Worm (Caenorhabditis elegans) whole organism, midembryonic: Measurements from ENCODE around the gene srw-95.

Experiments
- T22C8.4 ChIP-seq: fragments of 200-800 bp; sonication (Bioruptor generic); IDR thresholded peaks from 2 replicates; pipeline ENCODE4 v1.3.6; 2022; ENCODE audit warnings: missing genetic modification characterization, missing compliant biosample characterization
- cog-1 ChIP-seq: sonication (generic microtip); optimal IDR thresholded peaks from 2 replicates; lab custom pipeline; 2016; ENCODE audit warnings: missing genetic modification characterization, missing compliant biosample characterization
- flt-1 ChIP-seq: fragments of 200-800 bp; sonication (Bioruptor generic); IDR thresholded peaks from 2 replicates; pipeline ENCODE4 v1.3.6; 2022; ENCODE audit warnings: missing genetic modification characterization, missing compliant biosample characterization
- klf-2 ChIP-seq: fragments of 200-800 bp; sonication (Bioruptor generic); conservative IDR thresholded peaks from 2 replicates; pipeline ENCODE4 v1.3.6; 2022; ENCODE audit warnings: missing genetic modification reagents, missing genetic modification characterization, missing compliant biosample characterization
- med-1 ChIP-seq: sonication (generic microtip); optimal IDR thresholded peaks from 2 replicates; lab custom pipeline; 2017; ENCODE audit warnings: missing genetic modification characterization, mild to moderate bottlenecking, missing compliant biosample characterization, antibody characterized with exemption, missing genetic modification reagents; ENCODE audit not compliant: insufficient read depth
- ref-1 ChIP-seq: fragments of 200-800 bp; sonication (Bioruptor generic); conservative IDR thresholded peaks from 2 replicates; pipeline ENCODE4 v1.3.6; 2022; ENCODE audit warnings: missing genetic modification reagents, missing genetic modification characterization, missing compliant biosample characterization
- tab-1 ChIP-seq: fragments of 200-800 bp; sonication (Bioruptor generic); IDR thresholded peaks from 2 replicates; pipeline ENCODE4 v1.3.6; 2022; ENCODE audit warnings: missing genetic modification characterization, missing compliant biosample characterization
- ztf-23 ChIP-seq: fragments of 200-800 bp; sonication (Bioruptor generic); IDR thresholded peaks from 2 replicates; pipeline ENCODE4 v1.3.6; 2022; ENCODE audit warnings: missing genetic modification reagents, missing genetic modification characterization, missing compliant biosample characterization
- ztf-29 ChIP-seq: fragments of 200-800 bp; sonication (Bioruptor generic); IDR thresholded peaks from 2 replicates; pipeline ENCODE4 v1.3.6; 2022; ENCODE audit warnings: missing genetic modification reagents, missing genetic modification characterization, missing compliant biosample characterization

Gene srw-95

DNA sequence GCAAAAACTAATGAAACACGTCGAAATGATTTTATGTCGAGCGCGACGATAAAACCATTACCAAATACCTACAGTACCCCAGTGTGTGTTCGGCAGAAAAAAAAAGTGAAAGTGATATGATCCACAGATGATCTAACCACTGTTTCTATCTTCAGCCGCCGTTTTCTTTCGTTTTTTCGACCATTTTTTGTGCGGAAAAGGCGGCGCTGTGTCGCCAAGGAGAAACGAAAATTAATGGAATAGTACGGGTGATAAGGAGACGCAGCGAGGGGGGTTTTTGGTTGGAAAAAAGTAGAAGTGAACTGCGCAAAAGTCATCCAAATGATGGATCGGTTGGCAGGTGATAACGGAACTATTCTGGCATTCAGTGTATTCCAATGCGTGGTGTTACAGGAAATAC lies 16.8 kb upstream of the srw-95 start:
- TF ChIP-seq med-1 (GFP tag; lab: Kevin White, UChicago) (no peak), ref-1 (GFP tag; lab: Robert Waterston, UW) (no peak), tab-1 (GFP tag; lab: Robert Waterston, UW) (no peak), cog-1 (tag; lab: Kevin White, UChicago) (no peak), flt-1 (GFP tag; lab: Robert Waterston, UW) (no peak), klf-2 (GFP tag; lab: Robert Waterston, UW) (no peak), ztf-29 (no peak), T22C8.4 (no peak), ztf-23 (GFP tag; lab: Robert Waterston, UW) (no peak)

DNA sequence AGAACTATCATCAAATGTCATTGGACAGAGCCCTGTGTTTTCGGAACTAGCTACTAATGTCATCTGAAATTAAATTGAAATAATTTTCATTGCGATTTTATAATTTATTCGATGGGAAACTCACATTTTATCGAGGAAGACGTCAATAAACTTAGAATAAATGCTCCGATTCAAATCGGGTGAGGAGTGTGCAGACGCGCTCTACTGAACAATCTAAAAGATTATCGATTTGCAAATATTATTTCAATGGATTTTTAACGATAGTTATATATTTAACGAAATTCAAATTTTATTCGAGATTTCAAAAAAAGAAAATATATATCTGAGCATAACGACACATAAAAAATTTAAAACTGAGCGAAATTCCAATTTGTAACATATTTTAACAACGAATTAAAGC lies 12.8 kb upstream of the srw-95 start, which contains the start of gene eor-1:
TSS of gene eor-1 (minus strand) at position 65 of the 400 bp plus-strand sequence.
- TF ChIP-seq T22C8.4 (peak; percentile 85), ztf-23 (GFP tag; lab: Robert Waterston, UW) (no peak), ztf-29 (no peak)

DNA sequence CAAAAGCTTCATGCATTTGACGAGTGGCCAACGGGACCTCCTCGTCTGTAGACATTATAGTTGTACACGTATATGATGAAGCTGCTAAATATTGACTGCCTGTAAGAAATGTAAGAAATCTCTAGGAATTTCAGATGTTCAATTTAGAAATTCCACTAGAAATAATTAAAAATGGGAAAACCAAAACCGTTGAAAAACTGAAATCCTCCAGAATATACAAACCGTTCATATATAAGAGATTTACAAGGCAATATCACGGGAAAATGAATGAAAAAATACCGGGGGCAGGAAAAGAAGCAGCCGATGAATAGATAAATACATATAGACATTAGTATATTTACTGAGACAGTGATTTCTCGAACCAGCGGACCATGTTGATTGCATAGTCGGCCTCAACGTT lies 9.4 kb upstream of the srw-95 start, which contains the start of gene dpf-7:
TSS of gene dpf-7 (minus strand) at position 101 of the 400 bp plus-strand sequence.
- TF ChIP-seq tab-1 (GFP tag; lab: Robert Waterston, UW) (no peak), T22C8.4 (no peak), ztf-29 (no peak), ref-1 (GFP tag; lab: Robert Waterston, UW) (no peak)

DNA sequence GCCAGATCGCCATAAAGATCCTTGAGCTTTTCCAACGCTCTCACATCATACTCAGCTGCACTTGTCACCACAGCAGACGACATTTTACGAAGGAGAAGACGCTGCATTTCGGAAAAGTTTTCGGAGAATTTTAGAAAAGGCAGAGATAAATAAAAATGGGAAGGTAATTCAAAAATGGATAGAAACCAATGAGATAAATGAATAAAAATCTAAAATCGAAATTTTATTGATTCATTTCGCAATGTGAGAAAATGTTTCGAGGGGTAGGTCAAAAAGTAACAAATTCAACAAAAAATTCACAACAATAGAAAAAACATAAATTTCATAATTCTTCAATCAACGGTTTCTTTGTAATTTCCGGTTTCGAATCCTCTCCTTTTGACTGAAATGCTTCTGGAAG lies 5.4 kb upstream of the srw-95 start, which contains the start of gene dpf-5:
TSS of gene dpf-5 (minus strand) at position 101 of the 400 bp plus-strand sequence.
- no peak for TF ChIP-seq T22C8.4
- no peak for TF ChIP-seq flt-1 (GFP tag; lab: Robert Waterston, UW)
- no peak for TF ChIP-seq ztf-29
- TF ChIP-seq med-1 (GFP tag; lab: Kevin White, UChicago), result no peak
- no peak for TF ChIP-seq tab-1 (GFP tag; lab: Robert Waterston, UW)
- no peak for TF ChIP-seq klf-2 (GFP tag; lab: Robert Waterston, UW)
- no peak for TF ChIP-seq cog-1 (tag; lab: Kevin White, UChicago)
- TF ChIP-seq ref-1 (GFP tag; lab: Robert Waterston, UW), result no peak
- no peak for TF ChIP-seq ztf-23 (GFP tag; lab: Robert Waterston, UW)

DNA sequence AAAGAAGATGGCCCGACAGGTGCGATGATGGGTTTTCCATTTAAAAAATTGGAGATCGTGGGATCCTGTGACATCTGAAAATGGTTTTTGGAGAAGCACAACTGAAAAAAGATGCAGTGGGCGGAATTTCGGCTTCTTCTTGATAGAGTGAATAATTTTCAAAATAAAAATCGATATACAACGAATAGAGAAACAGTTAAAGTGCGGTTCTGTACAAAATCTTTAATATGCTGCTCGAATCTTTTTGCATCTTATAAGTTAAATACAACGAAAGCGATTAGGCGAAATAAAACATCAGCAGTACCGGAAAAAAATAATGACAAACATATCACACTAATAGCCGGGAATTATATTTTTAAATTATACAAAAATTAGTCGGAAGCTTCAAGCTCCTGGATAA lies 4.7 kb upstream of the srw-95 start, which contains the start of gene H06H21.11:
TSS of gene H06H21.11 (minus strand) at position 101 of the 400 bp plus-strand sequence.
- TF ChIP-seq klf-2 (GFP tag; lab: Robert Waterston, UW) (no peak), cog-1 (tag; lab: Kevin White, UChicago) (no peak), flt-1 (GFP tag; lab: Robert Waterston, UW) (no peak), tab-1 (GFP tag; lab: Robert Waterston, UW) (no peak)

DNA sequence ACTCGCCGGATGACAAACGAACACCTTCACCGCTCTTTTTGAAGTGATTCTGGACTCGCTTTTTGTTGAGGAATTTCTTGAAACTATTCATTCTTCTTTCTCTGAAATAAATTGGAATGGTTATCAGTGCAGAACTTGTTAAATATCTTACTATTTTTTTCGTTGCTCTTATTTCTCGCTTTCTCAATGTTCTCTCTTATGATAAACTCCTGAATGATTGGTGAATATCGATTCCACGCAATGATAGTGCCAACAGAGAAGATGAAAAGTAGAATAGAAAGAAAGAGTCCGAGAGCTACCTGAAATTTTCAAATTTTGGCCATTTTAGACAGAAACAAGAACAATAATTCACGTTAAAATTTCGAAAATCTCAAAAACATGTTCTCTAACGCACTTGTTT lies 2.5 kb upstream of the srw-95 start, which contains the start of gene ubxn-6:
TSS of gene ubxn-6 (minus strand) at position 101 of the 400 bp plus-strand sequence.
- TF ChIP-seq cog-1 (tag; lab: Kevin White, UChicago) (no peak), med-1 (GFP tag; lab: Kevin White, UChicago) (no peak), ztf-29 (no peak), T22C8.4 (no peak), ref-1 (GFP tag; lab: Robert Waterston, UW) (no peak), flt-1 (GFP tag; lab: Robert Waterston, UW) (no peak), klf-2 (GFP tag; lab: Robert Waterston, UW) (no peak), ztf-23 (GFP tag; lab: Robert Waterston, UW) (no peak), tab-1 (GFP tag; lab: Robert Waterston, UW) (no peak)

DNA sequence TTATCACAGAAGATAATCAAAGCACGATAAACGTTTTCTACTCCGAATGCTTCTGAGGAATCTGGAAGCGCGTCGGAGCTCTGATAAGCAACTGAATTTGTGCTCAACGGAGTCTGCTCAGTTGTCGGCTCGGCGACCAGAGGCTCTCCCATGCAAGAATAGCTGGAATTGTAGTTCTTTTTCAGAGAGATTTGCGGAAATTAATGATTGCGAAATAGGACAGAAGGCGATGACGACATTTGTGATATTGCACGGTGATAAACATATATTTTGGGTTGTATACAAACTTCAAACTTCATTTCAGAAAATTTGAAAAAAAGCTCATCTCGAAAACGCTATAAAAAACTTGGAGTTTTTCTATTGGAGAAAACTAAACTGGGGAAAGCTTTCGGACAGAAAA lies 2.1 kb upstream of the srw-95 start, which contains the start of gene H06H21.37:
TSS of gene H06H21.37 (minus strand) at position 162 of the 400 bp plus-strand sequence.
- TF ChIP-seq ztf-29 (no peak), med-1 (GFP tag; lab: Kevin White, UChicago) (no peak), ref-1 (GFP tag; lab: Robert Waterston, UW) (no peak)

DNA sequence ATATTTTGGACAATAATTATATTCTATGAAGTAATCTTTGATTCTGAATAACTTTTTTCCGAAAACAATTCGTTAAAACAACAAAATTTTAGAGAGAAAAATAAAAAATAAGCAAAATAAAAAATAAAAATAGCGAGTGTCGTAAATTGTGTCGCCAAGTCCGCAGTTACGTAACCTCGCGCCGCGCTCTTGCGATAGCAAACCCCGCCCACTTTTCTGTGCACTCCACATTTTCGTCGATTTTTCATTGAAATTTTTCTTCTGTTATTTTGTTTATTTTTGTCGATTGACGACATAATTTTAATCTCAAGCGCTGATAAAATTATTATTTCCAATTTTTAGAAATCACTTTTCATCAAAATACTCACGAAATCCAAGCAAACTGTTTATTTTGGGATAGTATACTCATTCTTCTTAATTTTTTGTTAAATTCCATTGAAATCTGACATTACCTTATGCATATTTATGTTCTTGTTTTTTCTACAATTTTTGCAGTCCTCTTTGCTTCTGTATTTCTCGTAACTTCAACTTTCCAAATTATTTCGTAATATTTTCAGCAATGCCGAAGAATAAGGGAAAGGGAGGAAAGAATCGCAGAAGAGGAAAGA lies 1.4 kb upstream of the srw-95 start, which contains the start of gene eif-1.A:
TSS of gene eif-1.A (plus strand) at position 558 of the 608 bp plus-strand sequence.
- TF ChIP-seq ref-1 (GFP tag; lab: Robert Waterston, UW) (no peak), flt-1 (GFP tag; lab: Robert Waterston, UW) (0 out of 2 replicates have a peak, but pooled peaks have one; percentile 16), tab-1 (GFP tag; lab: Robert Waterston, UW) (no peak), cog-1 (tag; lab: Kevin White, UChicago) (no peak), med-1 (GFP tag; lab: Kevin White, UChicago) (peak; percentile 21), klf-2 (GFP tag; lab: Robert Waterston, UW) (0 out of 2 replicates have a peak, but pooled peaks have one; percentile 7), T22C8.4 (no peak), ztf-23 (GFP tag; lab: Robert Waterston, UW) (0 out of 2 replicates have a peak, but pooled peaks have one; percentile 51), ztf-29 (no peak)

DNA sequence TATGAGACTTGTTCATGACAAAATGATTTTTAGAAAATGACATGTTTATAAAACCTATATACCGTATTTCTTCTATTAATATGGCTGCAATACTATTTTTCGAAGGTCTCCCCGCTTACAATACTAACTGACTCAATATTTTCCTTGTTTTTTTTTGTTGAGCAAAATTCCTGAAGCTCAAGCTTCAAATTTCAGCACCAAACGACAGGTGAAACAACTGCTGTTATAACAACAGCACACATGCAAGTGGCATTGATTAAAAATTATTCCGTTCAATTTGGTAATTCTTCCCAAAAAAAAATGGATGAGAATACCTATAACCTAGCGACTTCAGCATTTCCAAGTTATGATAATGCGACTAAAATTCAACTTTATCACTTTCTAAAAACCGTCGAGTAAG lies 2.3 kb downstream of the srw-95 start, which contains the start of gene srw-94:
TSS of gene srw-94 (plus strand) at position 301 of the 400 bp plus-strand sequence.
- no peak for TF ChIP-seq ref-1 (GFP tag; lab: Robert Waterston, UW)
- TF ChIP-seq cog-1 (tag; lab: Kevin White, UChicago), result no peak
- TF ChIP-seq ztf-23 (GFP tag; lab: Robert Waterston, UW), result no peak
- TF ChIP-seq T22C8.4, result no peak
- no peak for TF ChIP-seq tab-1 (GFP tag; lab: Robert Waterston, UW)
- no peak for TF ChIP-seq klf-2 (GFP tag; lab: Robert Waterston, UW)
- TF ChIP-seq ztf-29, result no peak
- TF ChIP-seq flt-1 (GFP tag; lab: Robert Waterston, UW), result no peak
- TF ChIP-seq med-1 (GFP tag; lab: Kevin White, UChicago), result no peak
